Worm (Caenorhabditis elegans) whole organism, mixed stage, embryonic: Measurements from ENCODE around the gene mrpl-35.

ENCODE experiments used
- mep-1 ChIP-seq: fragments of 150-350 bp; optimal IDR thresholded peaks from 2 replicates; lab custom pipeline; 2017; ENCODE audit warnings: missing biosample characterization, missing genetic modification reagents, missing genetic modification characterization, inconsistent platforms
- snpc-4 ChIP-seq: fragments of 150-350 bp; optimal IDR thresholded peaks from 2 replicates; lab custom pipeline; 2014; ENCODE audit warnings: missing biosample characterization, missing genetic modification characterization
- ztf-11 ChIP-seq: fragments of 150-350 bp; optimal IDR thresholded peaks from 2 replicates; lab custom pipeline; 2014; ENCODE audit warnings: missing biosample characterization, missing genetic modification characterization

- TF ChIP-seq ztf-11 (no peak), mep-1 (tag; lab: Kevin White, UChicago) (no peak), snpc-4 (no peak)
Measured at ce11 chrIII:3502215-3502838, 7.7 kb upstream of the mrpl-35 start, which contains the start of gene M01F1.8.
